Fruit fly (Drosophila melanogaster) whole organism, embryonic: ENCODE data around the gene Pfdn2.

Experiments
- Blimp-1 ChIP-seq: fragments of 200-800 bp; sonication (Bioruptor generic); optimal IDR thresholded peaks from 3 replicates; lab custom pipeline; 2018; ENCODE audit warnings: missing biosample characterization, missing genetic modification characterization, mild to moderate bottlenecking, moderate library complexity, missing genetic modification reagents
- C15 ChIP-seq: fragments of 200-800 bp; sonication (Bioruptor generic); IDR thresholded peaks from 3 replicates; pipeline ENCODE4 v1.3.6; 2022; ENCODE audit warnings: missing biosample characterization, missing genetic modification characterization
- CG10321 ChIP-seq: fragments of 200-800 bp; sonication (Bioruptor generic); IDR thresholded peaks from 2 replicates; pipeline ENCODE4 v1.3.6; 2022; ENCODE audit warnings: missing biosample characterization, missing genetic modification characterization
- CG11560 ChIP-seq: fragments of 200-800 bp; sonication (Bioruptor generic); IDR thresholded peaks from 3 replicates; pipeline ENCODE4 v1.3.6; 2022; ENCODE audit warnings: missing biosample characterization, missing genetic modification characterization
- CG12391 ChIP-seq: fragments of 200-800 bp; sonication (Bioruptor generic); optimal IDR thresholded peaks from 3 replicates; lab custom pipeline; 2018; ENCODE audit warnings: missing biosample characterization, mild to moderate bottlenecking, missing genetic modification characterization, moderate library complexity
- CG13624 ChIP-seq: fragments of 200-800 bp; sonication (Bioruptor generic); optimal IDR thresholded peaks from 2 replicates; lab custom pipeline; 2016; ENCODE audit warnings: missing biosample characterization, missing genetic modification characterization
- CG15269 ChIP-seq: fragments of 200-800 bp; sonication (Bioruptor generic); optimal IDR thresholded peaks from 2 replicates; lab custom pipeline; 2018; ENCODE audit warnings: missing biosample characterization, mild to moderate bottlenecking, missing genetic modification characterization, moderate library complexity
- CG17359 ChIP-seq: fragments of 200-800 bp; sonication (Bioruptor generic); optimal IDR thresholded peaks from 3 replicates; lab custom pipeline; 2018; ENCODE audit warnings: missing biosample characterization, mild to moderate bottlenecking, missing genetic modification characterization, moderate library complexity
- CG17612 ChIP-seq: fragments of 200-800 bp; sonication (Bioruptor generic); IDR thresholded peaks from 2 replicates; pipeline ENCODE4 v1.3.6; 2022; ENCODE audit warnings: missing biosample characterization, missing genetic modification characterization
- CG1832 ChIP-seq: fragments of 200-800 bp; sonication (Bioruptor generic); optimal IDR thresholded peaks from 2 replicates; lab custom pipeline; 2017; ENCODE audit warnings: missing biosample characterization, mild to moderate bottlenecking, missing genetic modification characterization, inconsistent platforms
- CG2202 ChIP-seq: fragments of 200-800 bp; sonication (Bioruptor generic); optimal IDR thresholded peaks from 2 replicates; lab custom pipeline; 2018; ENCODE audit warnings: missing biosample characterization, mild to moderate bottlenecking, missing genetic modification characterization
- CG3995 ChIP-seq: fragments of 200-800 bp; sonication (Bioruptor generic); optimal IDR thresholded peaks from 3 replicates; lab custom pipeline; 2016; ENCODE audit warnings: missing biosample characterization, missing genetic modification characterization
- CG4282 ChIP-seq: fragments of 200-800 bp; sonication (Bioruptor generic); optimal IDR thresholded peaks from 2 replicates; lab custom pipeline; 2016; ENCODE audit warnings: missing biosample characterization, missing genetic modification characterization
- CG5180 ChIP-seq: fragments of 200-800 bp; sonication (Bioruptor generic); optimal IDR thresholded peaks from 3 replicates; lab custom pipeline; 2017; ENCODE audit warnings: missing biosample characterization, missing genetic modification characterization, mild to moderate bottlenecking, moderate library complexity, missing genetic modification reagents
- CG5953 ChIP-seq: fragments of 200-800 bp; sonication (Bioruptor generic); IDR thresholded peaks from 2 replicates; pipeline ENCODE4 v1.3.6; 2022; ENCODE audit warnings: missing biosample characterization, missing genetic modification characterization
- CG8478 ChIP-seq: fragments of >200 bp; optimal IDR thresholded peaks from 2 replicates; lab custom pipeline; 2018
- CG9797 ChIP-seq: fragments of 200-800 bp; sonication (Bioruptor generic); optimal IDR thresholded peaks from 3 replicates; lab custom pipeline; 2018; ENCODE audit warnings: missing biosample characterization, mild to moderate bottlenecking, missing genetic modification characterization
- CG9876 ChIP-seq: fragments of 200-800 bp; sonication (Bioruptor generic); optimal IDR thresholded peaks from 2 replicates; lab custom pipeline; 2016; ENCODE audit warnings: missing biosample characterization, missing genetic modification characterization
- CrebB ChIP-seq: fragments of 200-800 bp; sonication (Bioruptor generic); optimal IDR thresholded peaks from 3 replicates; lab custom pipeline; 2018; ENCODE audit warnings: missing biosample characterization, mild to moderate bottlenecking, missing genetic modification characterization
- D19A ChIP-seq: fragments of 200-800 bp; optimal IDR thresholded peaks from 3 replicates; lab custom pipeline; 2019; ENCODE audit warnings: missing biosample characterization, mild to moderate bottlenecking, missing genetic modification characterization, moderate library complexity
- E2f1 ChIP-seq: fragments of 200-800 bp; sonication (Bioruptor generic); IDR thresholded peaks from 2 replicates; pipeline ENCODE4 v1.3.6; 2022; ENCODE audit warnings: missing biosample characterization, missing genetic modification characterization
- Hey ChIP-seq: fragments of 200-800 bp; sonication (Bioruptor generic); optimal IDR thresholded peaks from 3 replicates; lab custom pipeline; 2018; ENCODE audit warnings: missing biosample characterization, mild to moderate bottlenecking, missing genetic modification characterization
- Hmr ChIP-seq: fragments of 200-800 bp; sonication (Bioruptor generic); optimal IDR thresholded peaks from 3 replicates; lab custom pipeline; 2017; ENCODE audit warnings: mild to moderate bottlenecking, missing biosample characterization, missing genetic modification reagents, missing genetic modification characterization
- Hr78 ChIP-seq, 2 experiments: fragments of 200-800 bp in 1 of 2; fragments of >200 bp in 1 of 2; sonication (Bioruptor generic) in 1 of 2; optimal IDR thresholded peaks; 2 replicates each; lab custom pipeline; 2017 to 2019; ENCODE audit warnings: missing biosample characterization in 2 of 2, missing genetic modification characterization in 2 of 2, mild to moderate bottlenecking in 1 of 2, moderate library complexity in 1 of 2
- MTF-1 ChIP-seq: fragments of 200-800 bp; sonication (Bioruptor generic); optimal IDR thresholded peaks from 2 replicates; lab custom pipeline; 2018; ENCODE audit warnings: missing biosample characterization, mild to moderate bottlenecking, missing genetic modification characterization, borderline replicate concordance
- Meics ChIP-seq: fragments of 200-800 bp; sonication (Bioruptor generic); optimal IDR thresholded peaks from 2 replicates; lab custom pipeline; 2017; ENCODE audit warnings: missing biosample characterization, mild to moderate bottlenecking, missing genetic modification characterization
- Myb ChIP-seq: fragments of 200-800 bp; sonication (Bioruptor generic); optimal IDR thresholded peaks from 2 replicates; lab custom pipeline; 2016; ENCODE audit warnings: missing biosample characterization, missing genetic modification characterization
- Neu2 ChIP-seq: fragments of 200-800 bp; sonication (Bioruptor generic); optimal IDR thresholded peaks from 3 replicates; lab custom pipeline; 2016; ENCODE audit warnings: missing biosample characterization, missing genetic modification characterization, borderline replicate concordance
- NfI ChIP-seq: fragments of 200-800 bp; sonication (Bioruptor generic); optimal IDR thresholded peaks from 3 replicates; lab custom pipeline; 2018; ENCODE audit warnings: missing biosample characterization, mild to moderate bottlenecking, missing genetic modification characterization, moderate library complexity
- Six4 ChIP-seq: fragments of 200-800 bp; sonication (Bioruptor generic); optimal IDR thresholded peaks from 2 replicates; lab custom pipeline; 2016; ENCODE audit warnings: missing biosample characterization, missing genetic modification characterization
- Ssrp ChIP-seq: fragments of 200-800 bp; sonication (Bioruptor generic); optimal IDR thresholded peaks from 2 replicates; lab custom pipeline; 2018; ENCODE audit warnings: missing biosample characterization, mild to moderate bottlenecking, missing genetic modification characterization, moderate library complexity
- Tbp ChIP-seq: fragments of >200 bp; optimal IDR thresholded peaks from 2 replicates; lab custom pipeline; 2018; ENCODE audit warnings: missing biosample characterization, missing genetic modification characterization
- abd-A ChIP-seq: fragments of 200-800 bp; sonication (Bioruptor generic); optimal IDR thresholded peaks from 3 replicates; lab custom pipeline; 2019; ENCODE audit warnings: missing biosample characterization, mild to moderate bottlenecking, missing genetic modification characterization, moderate library complexity
- ato ChIP-seq: fragments of 200-800 bp; sonication (Bioruptor generic); IDR thresholded peaks from 2 replicates; pipeline ENCODE4 v1.3.6; 2022; ENCODE audit warnings: missing biosample characterization, missing genetic modification characterization; ENCODE audit not compliant: partially characterized antibody
- az2 ChIP-seq: fragments of 200-800 bp; sonication (Bioruptor generic); optimal IDR thresholded peaks from 3 replicates; lab custom pipeline; 2016; ENCODE audit warnings: missing biosample characterization, missing genetic modification characterization
- caup ChIP-seq: fragments of 200-800 bp; sonication (Bioruptor generic); optimal IDR thresholded peaks from 3 replicates; lab custom pipeline; 2017; ENCODE audit warnings: missing biosample characterization, mild to moderate bottlenecking, missing genetic modification characterization, moderate library complexity; ENCODE audit not compliant: severe bottlenecking
- emc ChIP-seq: fragments of 200-800 bp; sonication (Bioruptor generic); optimal IDR thresholded peaks from 2 replicates; lab custom pipeline; 2016; ENCODE audit warnings: missing biosample characterization, missing genetic modification characterization
- en ChIP-seq: fragments of 200-800 bp; sonication (Bioruptor generic); optimal IDR thresholded peaks from 2 replicates; lab custom pipeline; 2016; ENCODE audit warnings: missing biosample characterization, missing genetic modification characterization
- eve ChIP-seq, 2 experiments: fragments of >200 bp; optimal IDR thresholded peaks; 2 replicates each; lab custom pipeline; 2017; ENCODE audit warnings: missing biosample characterization in 2 of 2, missing genetic modification characterization in 2 of 2
- fd64A ChIP-seq: fragments of 200-800 bp; sonication (Bioruptor generic); optimal IDR thresholded peaks from 3 replicates; lab custom pipeline; 2018; ENCODE audit warnings: missing biosample characterization, mild to moderate bottlenecking, missing genetic modification characterization
- gcm ChIP-seq: fragments of 200-800 bp; sonication (Bioruptor generic); optimal IDR thresholded peaks from 2 replicates; lab custom pipeline; 2019; ENCODE audit warnings: missing biosample characterization, mild to moderate bottlenecking, missing genetic modification characterization, moderate library complexity
- ken ChIP-seq: fragments of 200-800 bp; sonication (Bioruptor generic); IDR thresholded peaks from 3 replicates; pipeline ENCODE4 v1.3.6; 2022; ENCODE audit warnings: missing biosample characterization, missing genetic modification characterization
- knrl ChIP-seq: fragments of 200-800 bp; sonication (Bioruptor generic); IDR thresholded peaks from 3 replicates; pipeline ENCODE4 v1.3.6; 2022; ENCODE audit warnings: missing biosample characterization, missing genetic modification characterization; ENCODE audit not compliant: partially characterized antibody
- mld ChIP-seq: fragments of 200-800 bp; sonication (Bioruptor generic); IDR thresholded peaks from 3 replicates; pipeline ENCODE4 v1.3.6; 2022; ENCODE audit warnings: missing biosample characterization, missing genetic modification characterization; ENCODE audit not compliant: partially characterized antibody
- nau ChIP-seq: fragments of 200-800 bp; sonication (Bioruptor generic); optimal IDR thresholded peaks from 3 replicates; lab custom pipeline; 2017; ENCODE audit warnings: missing biosample characterization, mild to moderate bottlenecking, missing genetic modification characterization, missing genetic modification reagents
- peb ChIP-seq: fragments of 200-800 bp; sonication (Bioruptor generic); IDR thresholded peaks from 2 replicates; pipeline ENCODE4 v1.3.6; 2022; ENCODE audit warnings: missing biosample characterization, missing genetic modification characterization
- pros ChIP-seq: fragments of 200-800 bp; sonication (Bioruptor generic); optimal IDR thresholded peaks from 3 replicates; lab custom pipeline; 2019; ENCODE audit warnings: missing biosample characterization, mild to moderate bottlenecking, missing genetic modification characterization, moderate library complexity
- pzg ChIP-seq: fragments of 200-800 bp; sonication (Bioruptor generic); optimal IDR thresholded peaks from 3 replicates; lab custom pipeline; 2018; ENCODE audit warnings: missing biosample characterization, mild to moderate bottlenecking, missing genetic modification characterization, moderate library complexity
- trem ChIP-seq: fragments of 200-800 bp; optimal IDR thresholded peaks from 3 replicates; lab custom pipeline; 2019; ENCODE audit warnings: missing biosample characterization, mild to moderate bottlenecking, missing genetic modification characterization, moderate library complexity
- usp ChIP-seq: fragments of >200 bp; optimal IDR thresholded peaks from 2 replicates; lab custom pipeline; 2017; ENCODE audit warnings: missing biosample characterization, missing genetic modification characterization
- vnd ChIP-seq: fragments of 200-800 bp; sonication (Bioruptor generic); IDR thresholded peaks from 3 replicates; pipeline ENCODE4 v1.3.6; 2022; ENCODE audit warnings: missing biosample characterization, missing genetic modification characterization; ENCODE audit not compliant: partially characterized antibody

Pfdn2 gene

DNA sequence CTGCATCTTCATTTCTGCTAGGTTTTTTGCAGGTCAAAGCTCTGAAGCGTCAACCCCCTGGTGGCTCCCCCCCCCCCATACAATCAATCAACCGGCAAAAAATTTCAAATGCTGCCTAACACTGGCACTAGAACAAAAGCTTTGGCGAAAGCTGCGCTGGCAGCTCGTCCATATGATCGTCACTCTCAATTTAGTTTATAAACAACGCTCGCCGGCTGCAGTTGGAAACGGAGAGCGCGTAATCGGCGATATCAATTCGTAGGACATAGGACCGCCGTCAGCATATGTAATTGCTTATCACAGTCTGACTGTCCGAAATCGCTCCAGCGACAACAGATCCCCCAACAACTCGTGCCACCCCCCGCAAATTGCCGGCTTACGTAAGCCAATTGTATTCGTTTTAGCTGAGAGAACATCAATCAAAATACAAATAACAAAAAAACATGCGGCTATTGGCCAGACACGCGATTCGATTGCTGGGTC lies 3.8 kb downstream of the Pfdn2 start, which contains the start of gene Mocs1 (continued):
- TF ChIP-seq Hey (tag; lab: Kevin White, UChicago) (no peak), Tbp (no peak), nau (GFP tag; lab: Kevin White, UChicago) (no peak), trem (no peak), Six4 (GFP tag; lab: Kevin White, UChicago) (no peak), abd-A (no peak), CG13624 (no peak), gcm (no peak), CG1832 (no peak), CG8478 (no peak), ato (GFP tag; lab: Robert Waterston, UW) (no peak), Hr78 (GFP tag; optimal IDR thresholded peaks at IDR 0.05; lab: Kevin White, UChicago) (peak in 1 of 2 experiments; percentile 98), Ssrp (no peak), fd64A (GFP tag; lab: Kevin White, UChicago) (no peak), pros (no peak), pzg (GFP tag; lab: Kevin White, UChicago) (peak; percentile 41), C15 (GFP tag; lab: Robert Waterston, UW) (no peak), eve (GFP tag; optimal IDR thresholded peaks at IDR 0.05; lab: Kevin White, UChicago) (no peak), vnd (GFP tag; lab: Robert Waterston, UW) (no peak), CG15269 (tag; lab: Kevin White, UChicago) (peak; percentile 6), CG9797 (GFP tag; lab: Kevin White, UChicago) (no peak), CG2202 (no peak), usp (GFP tag; lab: Kevin White, UChicago) (no peak), CG11560 (no peak), peb (no peak), CG5953 (GFP tag; lab: Robert Waterston, UW) (no peak), Meics (GFP tag; lab: Kevin White, UChicago) (no peak), NfI (GFP tag; lab: Kevin White, UChicago) (no peak), CG3995 (no peak), CG17359 (tag; lab: Kevin White, UChicago) (peak; percentile 2), mld (GFP tag; lab: Robert Waterston, UW) (no peak), emc (GFP tag; lab: Kevin White, UChicago) (no peak), caup (peak; percentile 6), en (GFP tag; lab: Kevin White, UChicago) (no peak), CG17612 (GFP tag; lab: Robert Waterston, UW) (no peak), CG12391 (tag; lab: Kevin White, UChicago) (no peak), CrebB (tag; lab: Kevin White, UChicago) (no peak), CG4282 (GFP tag; lab: Kevin White, UChicago) (no peak), Myb (no peak), D19A (tag; lab: Kevin White, UChicago) (no peak), knrl (GFP tag; lab: Robert Waterston, UW) (no peak), CG9876 (GFP tag; lab: Kevin White, UChicago) (no peak), Hmr (GFP tag; lab: Kevin White, UChicago) (peak; percentile 22), CG5180 (no peak), Blimp-1 (no peak), Neu2 (GFP tag; lab: Kevin White, UChicago) (no peak), CG10321 (GFP tag; lab: Robert Waterston, UW) (no peak), az2 (GFP tag; lab: Kevin White, UChicago) (no peak), MTF-1 (no peak), E2f1 (GFP tag; lab: Robert Waterston, UW) (no peak), ken (GFP tag; lab: Robert Waterston, UW) (no peak)
